Worm (Caenorhabditis elegans): ENCODE results near the gene ZC8.6.

The ZC8.6 gene

ce11 chrX:5028593-5028955 lies 31.2 kb upstream of the ZC8.6 start:
- no peak for TF ChIP-seq mls-2 (tag; optimal IDR thresholded peaks at IDR 0.05)
- TF ChIP-seq lsy-2 (tag; optimal IDR thresholded peaks at IDR 0.05): no peak
- TF ChIP-seq nhr-28 (tag; optimal IDR thresholded peaks at IDR 0.05): no peak
- TF ChIP-seq drap-1 (GFP tag; optimal IDR thresholded peaks at IDR 0.05): no peak
- no peak for TF ChIP-seq unc-39 (tag; optimal IDR thresholded peaks at IDR 0.05)
- TF ChIP-seq lin-32 (GFP tag; optimal IDR thresholded peaks at IDR 0.05): no peak
- no peak for TF ChIP-seq ztf-11 (tag; optimal IDR thresholded peaks at IDR 0.05)
- no peak for TF ChIP-seq snpc-4 (tag; optimal IDR thresholded peaks at IDR 0.05)
- no peak for TF ChIP-seq lin-13 (tag; optimal IDR thresholded peaks at IDR 0.05)
- TF ChIP-seq ceh-83 (GFP tag; optimal IDR thresholded peaks at IDR 0.05): no peak
- TF ChIP-seq hlh-1 (tag; optimal IDR thresholded peaks at IDR 0.05): no peak
- no peak for TF ChIP-seq nhr-12 (tag; optimal IDR thresholded peaks at IDR 0.05)
- no peak for TF ChIP-seq nhr-2 (tag; optimal IDR thresholded peaks at IDR 0.05)
- TF ChIP-seq M03D4.4 (tag; optimal IDR thresholded peaks at IDR 0.05): no peak
- no peak for TF ChIP-seq ceh-39 (tag; optimal IDR thresholded peaks at IDR 0.05)
- TF ChIP-seq ham-2 (GFP tag; optimal IDR thresholded peaks at IDR 0.05): no peak
- TF ChIP-seq mab-5 (tag; optimal IDR thresholded peaks at IDR 0.05): no peak

- no peak for TF ChIP-seq sptf-1 (tag; optimal IDR thresholded peaks at IDR 0.05)
- TF ChIP-seq hlh-1 (tag; optimal IDR thresholded peaks at IDR 0.05): peak; percentile 44
- TF ChIP-seq ces-1 (GFP tag; optimal IDR thresholded peaks at IDR 0.05): peak; percentile 73
- no peak for TF ChIP-seq pha-4 (tag; optimal IDR thresholded peaks at IDR 0.05)
- no peak for TF ChIP-seq lin-13 (tag; optimal IDR thresholded peaks at IDR 0.05)
- TF ChIP-seq nhr-2 (tag; optimal IDR thresholded peaks at IDR 0.05): no peak
Observed at ce11 chrX:5027923-5028592, 30.7 kb upstream of the ZC8.6 start.

- TF ChIP-seq tbx-8 (GFP tag; optimal IDR thresholded peaks at IDR 0.05) (no peak), mep-1 (tag; optimal IDR thresholded peaks at IDR 0.05) (no peak), lin-13 (tag; optimal IDR thresholded peaks at IDR 0.05) (no peak), nhr-28 (tag; optimal IDR thresholded peaks at IDR 0.05) (no peak), snpc-4 (tag; optimal IDR thresholded peaks at IDR 0.05) (no peak), pha-4 (tag; optimal IDR thresholded peaks at IDR 0.05) (no peak)
Observed at ce11 chrX:5026461-5026860, 29.1 kb upstream of the ZC8.6 start.

ce11 chrX:5024300-5024699 lies 26.9 kb upstream of the ZC8.6 start, which contains the start of gene ZC449.1:
TSS of gene ZC449.1 (plus strand) at chrX:5024420.
- TF ChIP-seq ham-2 (GFP tag; optimal IDR thresholded peaks at IDR 0.05) (peak; percentile 51), mab-5 (tag; optimal IDR thresholded peaks at IDR 0.05) (no peak)

ce11 chrX:5022682-5023081 lies 25.3 kb upstream of the ZC8.6 start:
- TF ChIP-seq nhr-76 (tag; optimal IDR thresholded peaks at IDR 0.05) (no peak), sem-2 (GFP tag; optimal IDR thresholded peaks at IDR 0.05) (peak; percentile 67), cnd-1 (tag; optimal IDR thresholded peaks at IDR 0.05) (peak; percentile 72), M03D4.4 (tag; optimal IDR thresholded peaks at IDR 0.05) (peak; percentile 80), unc-120 (tag; optimal IDR thresholded peaks at IDR 0.05; ENCODE audit: poor library complexity, severe bottlenecking) (peak; percentile 36), sptf-1 (tag; optimal IDR thresholded peaks at IDR 0.05) (peak; percentile 84), nhr-12 (tag; optimal IDR thresholded peaks at IDR 0.05) (no peak), ham-2 (GFP tag; optimal IDR thresholded peaks at IDR 0.05) (peak; percentile 36), tbx-8 (GFP tag; optimal IDR thresholded peaks at IDR 0.05) (peak; percentile 60), lin-32 (GFP tag; optimal IDR thresholded peaks at IDR 0.05) (peak; percentile 26), drap-1 (GFP tag; optimal IDR thresholded peaks at IDR 0.05) (peak; percentile 67), unc-39 (tag; optimal IDR thresholded peaks at IDR 0.05) (no peak), ceh-43 (GFP tag; optimal IDR thresholded peaks at IDR 0.05) (peak; percentile 42), snpc-4 (tag; optimal IDR thresholded peaks at IDR 0.05) (no peak), bed-3 (GFP tag; optimal IDR thresholded peaks at IDR 0.05) (peak; percentile 28), mls-2 (tag; optimal IDR thresholded peaks at IDR 0.05) (peak; percentile 58), ceh-83 (GFP tag; optimal IDR thresholded peaks at IDR 0.05) (peak; percentile 77)

ce11 chrX:5020996-5021395 lies 23.6 kb upstream of the ZC8.6 start, which contains the start of gene ZC449.2:
TSS of gene ZC449.2 (plus strand) at chrX:5021285.
- TF ChIP-seq pha-4 (tag; optimal IDR thresholded peaks at IDR 0.05) (no peak), elt-3 (tag; optimal IDR thresholded peaks at IDR 0.05) (no peak), unc-120 (tag; optimal IDR thresholded peaks at IDR 0.05; ENCODE audit: poor library complexity, severe bottlenecking) (no peak), nhr-28 (tag; optimal IDR thresholded peaks at IDR 0.05) (no peak), ceh-43 (GFP tag; optimal IDR thresholded peaks at IDR 0.05) (no peak), ztf-11 (tag; optimal IDR thresholded peaks at IDR 0.05) (no peak), ceh-83 (GFP tag; optimal IDR thresholded peaks at IDR 0.05) (no peak), sptf-1 (tag; optimal IDR thresholded peaks at IDR 0.05) (no peak), mab-5 (tag; optimal IDR thresholded peaks at IDR 0.05) (no peak), nhr-237 (tag; optimal IDR thresholded peaks at IDR 0.05) (no peak), lsy-2 (tag; optimal IDR thresholded peaks at IDR 0.05) (no peak), blmp-1 (tag; optimal IDR thresholded peaks at IDR 0.05) (no peak), lin-32 (GFP tag; optimal IDR thresholded peaks at IDR 0.05) (no peak), unc-62 (GFP tag; optimal IDR thresholded peaks at IDR 0.05) (no peak)
